Fruit fly (Drosophila melanogaster): ENCODE data around the gene Pdxk.

dm6 chr3L:9355555-9355954, 4.6 kb upstream of the Pdxk start:
- TF ChIP-seq Hnf4 (GFP tag; optimal IDR thresholded peaks at IDR 0.05) (no peak), pan (optimal IDR thresholded peaks at IDR 0.05) (no peak), N (GFP tag; optimal IDR thresholded peaks at IDR 0.05) (no peak)

All from whole organism, wandering third instar larva.